Worm (Caenorhabditis elegans): ENCODE measurements around the gene F22B7.1.

The F22B7.1 gene

DNA sequence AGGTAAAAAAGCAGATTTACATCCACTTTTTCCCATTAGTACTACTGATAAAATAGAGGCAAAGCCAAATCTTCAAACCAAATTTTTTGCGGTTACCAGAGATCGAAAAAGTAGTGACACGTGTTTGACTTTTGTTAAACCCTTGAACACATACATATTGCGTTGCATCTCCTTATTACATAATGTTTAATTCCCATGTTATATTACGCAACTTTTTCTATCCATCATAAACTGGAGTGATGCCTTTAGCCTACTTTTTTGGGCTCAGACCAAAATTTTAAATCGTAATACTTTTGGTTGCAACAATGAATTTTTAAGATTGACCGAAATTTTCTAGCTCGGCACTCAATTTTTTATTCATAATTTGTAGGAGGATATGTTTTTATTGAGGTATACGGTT lies 43.2 kb upstream of the F22B7.1 start:
- TF ChIP-seq ceh-62 (tag; optimal IDR thresholded peaks at IDR 0.05) (no peak), pqm-1 (tag; optimal IDR thresholded peaks at IDR 0.05) (no peak), set-16 (GFP tag; IDR thresholded peaks at IDR 0.05) (no peak), mep-1 (tag; optimal IDR thresholded peaks at IDR 0.05) (no peak), lir-3 (tag; optimal IDR thresholded peaks at IDR 0.05) (no peak), ctbp-1 (GFP tag; IDR thresholded peaks at IDR 0.05) (no peak), daf-8 (GFP tag; IDR thresholded peaks at IDR 0.05) (no peak), ceh-28 (tag; optimal IDR thresholded peaks at IDR 0.05) (no peak)

DNA sequence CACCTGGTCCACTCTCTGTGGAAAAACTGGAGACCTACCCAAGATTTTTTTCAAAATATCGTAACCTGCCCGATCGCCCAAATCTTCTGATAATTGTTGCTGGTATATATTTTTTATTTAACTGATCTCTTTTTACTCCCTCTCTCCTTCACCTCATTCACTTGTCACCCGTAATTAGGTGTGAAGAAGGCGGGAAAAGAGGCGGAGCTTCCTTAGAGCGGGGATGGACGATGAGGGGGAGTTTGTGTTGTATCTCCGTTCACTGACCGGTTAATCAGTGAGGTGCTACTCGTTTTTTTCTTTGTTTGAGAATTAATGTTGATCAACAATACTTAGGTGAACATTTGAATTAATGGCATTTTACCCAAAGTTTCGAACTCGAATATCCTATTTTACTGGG lies 42.7 kb upstream of the F22B7.1 start, which contains the start of gene ceh-16:
TSS of gene ceh-16 (plus strand) at position 301 of the 400 bp plus-strand sequence.
- no peak for TF ChIP-seq snpc-4 (tag; optimal IDR thresholded peaks at IDR 0.05)

DNA sequence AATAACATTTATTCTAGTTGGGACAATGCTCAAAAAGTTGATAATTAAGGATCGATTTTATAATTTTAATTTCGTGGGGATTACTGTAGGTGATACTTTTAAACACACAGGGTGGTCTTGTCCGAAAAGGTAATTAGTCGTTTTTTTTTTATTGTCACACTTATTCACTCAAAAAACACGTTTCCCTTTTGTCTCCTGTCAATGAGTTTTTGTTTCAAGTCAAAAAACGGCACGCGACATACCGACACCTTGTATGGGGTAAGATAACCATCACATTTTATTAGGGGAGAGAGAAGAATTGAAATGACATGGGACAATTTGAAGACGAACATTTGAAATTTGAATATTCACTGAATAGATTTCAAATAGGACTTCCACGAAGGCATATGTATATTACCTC lies 40.0 kb upstream of the F22B7.1 start:
- TF ChIP-seq fos-1 (tag; optimal IDR thresholded peaks at IDR 0.05) (no peak), unc-62 (GFP tag; optimal IDR thresholded peaks at IDR 0.05 in 1 of 2) (peak in 1 of 2 experiments; percentile 51), unc-62 (tag; optimal IDR thresholded peaks at IDR 0.05) (no peak)

DNA sequence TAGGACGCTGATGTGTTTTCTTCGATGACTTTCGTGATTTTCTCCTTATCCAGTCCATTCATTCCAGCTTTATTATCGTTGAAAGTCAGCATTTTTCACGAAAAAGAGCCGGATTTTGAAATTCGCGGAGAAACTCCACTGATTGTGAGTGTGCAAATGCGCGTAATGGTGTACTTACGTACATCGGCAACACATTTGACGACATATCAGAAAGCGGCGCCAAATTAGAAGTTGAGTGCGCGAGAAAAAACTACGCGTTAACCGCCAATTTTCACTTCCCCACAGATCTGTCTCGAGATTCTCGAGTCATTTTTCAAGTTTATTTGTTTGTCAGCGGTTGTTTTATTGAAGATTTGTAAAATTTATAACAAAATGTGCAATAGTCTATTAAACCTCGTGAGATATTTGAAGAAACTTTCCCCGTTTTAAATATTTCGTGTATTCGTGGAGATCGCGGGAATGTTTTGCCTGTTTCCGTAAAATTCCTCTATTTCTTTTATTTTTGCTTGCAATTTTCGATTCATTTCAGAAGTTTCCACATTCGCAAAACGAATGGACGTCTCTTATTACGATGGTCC lies 36.6 kb upstream of the F22B7.1 start, which contains the start of the genes polk-1 and gpr-1:
TSS of gene polk-1 (minus strand) at position 186 of the 578 bp plus-strand sequence.
TSS of gene gpr-1 (plus strand) at position 528 of the 578 bp plus-strand sequence.
- TF ChIP-seq set-16 (GFP tag; IDR thresholded peaks at IDR 0.05) (no peak), nhr-28 (tag; optimal IDR thresholded peaks at IDR 0.05) (no peak), ama-1 (optimal IDR thresholded peaks at IDR 0.05) (no peak), daf-12 (tag; optimal IDR thresholded peaks at IDR 0.05) (no peak), snpc-1.2 (GFP tag; IDR thresholded peaks at IDR 0.05) (no peak), F10B5.3 (tag; optimal IDR thresholded peaks at IDR 0.05) (no peak), egl-43 (GFP tag; IDR thresholded peaks at IDR 0.05) (no peak), lin-38 (GFP tag; IDR thresholded peaks at IDR 0.05) (peak; percentile 54), ceh-32 (tag; optimal IDR thresholded peaks at IDR 0.05; ENCODE audit: poor library complexity) (no peak), spr-1 (tag; optimal IDR thresholded peaks at IDR 0.05) (no peak), gei-8 (GFP tag; optimal IDR thresholded peaks at IDR 0.05) (no peak), lin-13 (GFP tag; optimal IDR thresholded peaks at IDR 0.05) (peak; percentile 3), hmg-1.1 (GFP tag; IDR thresholded peaks at IDR 0.05) (no peak), spr-3 (GFP tag; optimal IDR thresholded peaks at IDR 0.05) (no peak), dpl-1 (GFP tag; optimal IDR thresholded peaks at IDR 0.05) (peak; percentile 72), madf-9 (GFP tag; conservative IDR thresholded peaks at IDR 0.05) (no peak), zip-2 (tag; optimal IDR thresholded peaks at IDR 0.05) (no peak)

DNA sequence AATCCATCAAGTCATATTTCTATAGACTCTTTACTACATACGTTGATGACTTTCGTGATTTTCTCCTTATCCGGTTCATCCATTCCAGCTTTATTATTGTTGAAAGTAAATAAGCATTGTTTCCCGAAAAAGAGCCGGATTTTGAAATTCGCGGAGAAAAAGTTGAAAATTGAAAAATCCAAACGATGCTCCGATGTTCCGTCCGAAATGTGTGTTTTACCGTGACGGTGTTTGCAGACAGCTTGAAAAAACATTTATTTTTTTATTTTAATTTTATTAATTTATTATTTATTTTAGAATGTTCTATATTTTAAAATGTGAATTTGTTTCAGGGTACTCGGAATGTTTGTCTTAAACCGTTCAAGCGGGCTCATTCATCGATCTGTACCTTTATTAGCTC lies 34.3 kb upstream of the F22B7.1 start, which contains the start of gene dnj-10:
TSS of gene dnj-10 (plus strand) at position 333 of the 400 bp plus-strand sequence.
- TF ChIP-seq lin-38 (GFP tag; IDR thresholded peaks at IDR 0.05) = peak; percentile 70
- TF ChIP-seq rbr-2 (tag; optimal IDR thresholded peaks at IDR 0.05) = peak; percentile 8
- TF ChIP-seq ZK337.2 (GFP tag; IDR thresholded peaks at IDR 0.05) = no peak
- TF ChIP-seq nhr-237 (tag; optimal IDR thresholded peaks at IDR 0.05) = no peak
- peak; percentile 18 for TF ChIP-seq hlh-30 (tag; optimal IDR thresholded peaks at IDR 0.05; ENCODE audit: insufficient read depth)
- no peak for TF ChIP-seq ceh-28 (tag; optimal IDR thresholded peaks at IDR 0.05)
- no peak for TF ChIP-seq mep-1 (tag; optimal IDR thresholded peaks at IDR 0.05)
- 0 out of 2 replicates have a peak, but pooled peaks have one; percentile 8 for TF ChIP-seq hmg-1.1 (GFP tag; IDR thresholded peaks at IDR 0.05)
- TF ChIP-seq unc-62 (GFP tag; optimal IDR thresholded peaks at IDR 0.05 in 1 of 2) = no peak
- TF ChIP-seq unc-62 (tag; optimal IDR thresholded peaks at IDR 0.05) = no peak
- peak; percentile 25 for TF ChIP-seq nhr-28 (tag; optimal IDR thresholded peaks at IDR 0.05)
- peak; percentile 69 for TF ChIP-seq mes-2 (tag; optimal IDR thresholded peaks at IDR 0.05; ENCODE audit: poor library complexity, severe bottlenecking)
- TF ChIP-seq dpl-1 (GFP tag; optimal IDR thresholded peaks at IDR 0.05) = peak; percentile 92
- TF ChIP-seq F37D6.2 (tag; optimal IDR thresholded peaks at IDR 0.05) = no peak
- peak; percentile 95 for TF ChIP-seq T20F7.1 (GFP tag; optimal IDR thresholded peaks at IDR 0.05)
- TF ChIP-seq php-3 (GFP tag; IDR thresholded peaks at IDR 0.05) = no peak
- TF ChIP-seq pha-4 (GFP tag; IDR thresholded peaks at IDR 0.05) = no peak
- peak; percentile 61 for TF ChIP-seq pha-4 (tag; optimal IDR thresholded peaks at IDR 0.05)
- 0 out of 2 replicates have a peak, but pooled peaks have one; percentile 27 for TF ChIP-seq ctbp-1 (GFP tag; IDR thresholded peaks at IDR 0.05)
- no peak for TF ChIP-seq nhr-25 (tag; optimal IDR thresholded peaks at IDR 0.05; ENCODE audit: borderline replicate concordance, insufficient read depth)
- TF ChIP-seq nhr-6 (tag; optimal IDR thresholded peaks at IDR 0.05) = no peak
- TF ChIP-seq lsy-2 (tag; optimal IDR thresholded peaks at IDR 0.05) = peak in 1 of 2 experiments; percentile 84
- no peak for TF ChIP-seq dmd-9 (GFP tag; IDR thresholded peaks at IDR 0.05)
- no peak for TF ChIP-seq jun-1 (tag; optimal IDR thresholded peaks at IDR 0.05)

Data from whole organism, L4 larva.